Worm (Caenorhabditis elegans) whole organism, young adult: Measurements from ENCODE around the gene acs-17.

Experiments used
- F10E7.11 ChIP-seq: sonication (generic microtip); optimal IDR thresholded peaks from 2 replicates; lab custom pipeline; 2017; ENCODE audit warnings: mild to moderate bottlenecking, missing genetic modification characterization, moderate library complexity, missing compliant biosample characterization
- attf-6 ChIP-seq: fragments of 200-800 bp; sonication (Bioruptor generic); IDR thresholded peaks from 2 replicates; pipeline ENCODE4 v1.3.6; 2022; ENCODE audit warnings: missing genetic modification reagents, missing genetic modification characterization, missing compliant biosample characterization
- chd-7 ChIP-seq: sonication (generic microtip); optimal IDR thresholded peaks from 2 replicates; lab custom pipeline; 2016; ENCODE audit warnings: mild to moderate bottlenecking, missing genetic modification characterization, moderate library complexity, missing compliant biosample characterization
- dox-1 ChIP-seq: fragments of 200-800 bp; sonication (Bioruptor generic); IDR thresholded peaks from 2 replicates; pipeline ENCODE4 v1.3.6; 2022; ENCODE audit warnings: missing genetic modification reagents, missing genetic modification characterization, missing compliant biosample characterization
- fkh-3 ChIP-seq: sonication (generic microtip); optimal IDR thresholded peaks from 2 replicates; lab custom pipeline; 2016; ENCODE audit warnings: mild to moderate bottlenecking, missing genetic modification characterization, missing compliant biosample characterization
- hlh-12 ChIP-seq: sonication (generic microtip); optimal IDR thresholded peaks from 2 replicates; lab custom pipeline; 2016; ENCODE audit warnings: missing genetic modification characterization, missing compliant biosample characterization
- madf-6 ChIP-seq: fragments of 200-800 bp; sonication (Bioruptor generic); IDR thresholded peaks from 2 replicates; pipeline ENCODE4 v1.3.6; 2022; ENCODE audit warnings: missing genetic modification reagents, missing genetic modification characterization, missing compliant biosample characterization
- mel-28 ChIP-seq: sonication (generic microtip); optimal IDR thresholded peaks from 2 replicates; lab custom pipeline; 2016; ENCODE audit warnings: borderline replicate concordance, mild to moderate bottlenecking, missing genetic modification characterization, missing compliant biosample characterization
- nfya-1 ChIP-seq: sonication (generic microtip); optimal IDR thresholded peaks from 2 replicates; lab custom pipeline; 2017; ENCODE audit warnings: antibody characterized with exemption, missing compliant biosample characterization, missing genetic modification characterization, borderline replicate concordance; ENCODE audit not compliant: insufficient read depth

DNA sequence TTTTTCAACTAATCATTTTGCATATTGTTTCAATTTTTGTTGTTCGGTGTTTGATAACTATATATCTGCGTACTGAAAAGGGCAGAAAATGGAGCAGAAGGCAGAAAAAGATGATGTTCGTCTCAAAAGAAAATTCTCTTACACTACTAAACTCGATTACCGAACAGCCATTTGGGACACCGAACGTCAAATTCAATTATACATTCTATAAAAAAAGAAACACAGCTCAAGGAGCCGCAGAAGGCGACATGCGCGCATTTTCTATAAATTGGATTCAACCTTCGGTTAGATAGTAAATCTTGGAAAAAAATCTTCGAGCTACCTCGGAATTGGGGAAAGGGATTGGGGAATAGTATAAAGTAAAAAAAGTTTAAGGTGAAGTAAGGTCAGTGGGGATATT is 39.0 kb upstream of the acs-17 start:
- no peak for TF ChIP-seq mel-28 (tag; lab: Kevin White, UChicago)
- TF ChIP-seq hlh-12 (tag; lab: Kevin White, UChicago): no peak
- no peak for TF ChIP-seq chd-7 (tag; lab: Kevin White, UChicago)
- TF ChIP-seq madf-6: no peak
- TF ChIP-seq dox-1 (GFP tag; lab: Robert Waterston, UW): no peak
- no peak for TF ChIP-seq nfya-1 (tag; lab: Kevin White, UChicago)
- no peak for TF ChIP-seq attf-6 (GFP tag; lab: Robert Waterston, UW)
- TF ChIP-seq F10E7.11 (tag; lab: Kevin White, UChicago): no peak
- TF ChIP-seq fkh-3 (tag; lab: Kevin White, UChicago): no peak
